Worm (Caenorhabditis elegans) whole organism, late embryonic: ENCODE results near the gene nhr-127.

Experiments used
- Y22D7AL.16 ChIP-seq: sonication (generic microtip); optimal IDR thresholded peaks from 2 replicates; lab custom pipeline; 2016; ENCODE audit warnings: missing genetic modification characterization, missing compliant biosample characterization
- lim-6 ChIP-seq: sonication (generic microtip); optimal IDR thresholded peaks from 2 replicates; lab custom pipeline; 2016; ENCODE audit warnings: missing genetic modification characterization, missing compliant biosample characterization
- lin-11 ChIP-seq: fragments of 200-800 bp; sonication (Bioruptor generic); optimal IDR thresholded peaks from 2 replicates; lab custom pipeline; 2018; ENCODE audit warnings: mild to moderate bottlenecking, missing genetic modification characterization, missing compliant biosample characterization
- nhr-11 ChIP-seq: fragments of 150-350 bp; optimal IDR thresholded peaks from 2 replicates; lab custom pipeline; 2014; ENCODE audit warnings: missing biosample characterization, missing genetic modification characterization
- pat-9 ChIP-seq: fragments of 200-800 bp; sonication (Bioruptor generic); optimal IDR thresholded peaks from 2 replicates; lab custom pipeline; 2018; ENCODE audit warnings: mild to moderate bottlenecking, missing genetic modification characterization, moderate library complexity, missing compliant biosample characterization
- pax-1 ChIP-seq: fragments of 150-350 bp; optimal IDR thresholded peaks from 2 replicates; lab custom pipeline; 2014; ENCODE audit warnings: missing biosample characterization, missing genetic modification characterization
- pqm-1 ChIP-seq: sonication (generic microtip); optimal IDR thresholded peaks from 2 replicates; lab custom pipeline; 2016; ENCODE audit warnings: missing genetic modification characterization, missing compliant biosample characterization

- TF ChIP-seq pax-1 (tag; lab: Kevin White, UChicago), result no peak
- no peak for TF ChIP-seq pqm-1
- no peak for TF ChIP-seq lin-11
- TF ChIP-seq lim-6 (tag; lab: Kevin White, UChicago), result no peak
- no peak for TF ChIP-seq nhr-11
- TF ChIP-seq Y22D7AL.16 (tag; lab: Kevin White, UChicago), result no peak
- no peak for TF ChIP-seq pat-9 (tag; lab: Kevin White, UChicago)
Observed at ce11 chrV:16258142-16258541, 1.6 kb upstream of the nhr-127 start, which contains the start of gene nhr-218.
